Worm (Caenorhabditis elegans) whole organism, late embryonic: ENCODE data around the gene htz-1.

Experiments used
- K02D7.2 ChIP-seq: sonication (generic microtip); optimal IDR thresholded peaks from 2 replicates; lab custom pipeline; 2017; ENCODE audit warnings: mild to moderate bottlenecking, missing genetic modification characterization, missing compliant biosample characterization
- K09A11.1 ChIP-seq: sonication (generic microtip); optimal IDR thresholded peaks from 2 replicates; lab custom pipeline; 2017; ENCODE audit warnings: antibody characterized with exemption, mild to moderate bottlenecking, missing genetic modification characterization, missing compliant biosample characterization; ENCODE audit not compliant: insufficient read depth
- T23F11.4 ChIP-seq: fragments of 200-800 bp; sonication (Bioruptor generic); optimal IDR thresholded peaks from 2 replicates; lab custom pipeline; 2018; ENCODE audit warnings: mild to moderate bottlenecking, missing genetic modification characterization, missing compliant biosample characterization
- Y22D7AL.16 ChIP-seq: sonication (generic microtip); optimal IDR thresholded peaks from 2 replicates; lab custom pipeline; 2016; ENCODE audit warnings: missing genetic modification characterization, missing compliant biosample characterization
- ahr-1 ChIP-seq: sonication (generic microtip); optimal IDR thresholded peaks from 2 replicates; lab custom pipeline; 2016; ENCODE audit warnings: missing genetic modification characterization, missing compliant biosample characterization
- ama-1 ChIP-seq: fragments of 150-350 bp; optimal IDR thresholded peaks from 2 replicates; lab custom pipeline; 2014
- ceh-18 ChIP-seq: sonication (generic microtip); optimal IDR thresholded peaks from 2 replicates; lab custom pipeline; 2016; ENCODE audit warnings: missing genetic modification characterization, missing compliant biosample characterization
- ceh-19 ChIP-seq: fragments of 200-800 bp; sonication (Bioruptor generic); optimal IDR thresholded peaks from 2 replicates; lab custom pipeline; 2018; ENCODE audit warnings: mild to moderate bottlenecking, missing genetic modification characterization, missing compliant biosample characterization
- ceh-22 ChIP-seq: sonication (generic microtip); optimal IDR thresholded peaks from 2 replicates; lab custom pipeline; 2017; ENCODE audit warnings: missing biosample characterization, missing genetic modification characterization
- ceh-30 ChIP-seq: fragments of 150-350 bp; optimal IDR thresholded peaks from 2 replicates; lab custom pipeline; 2014; ENCODE audit warnings: missing biosample characterization, missing genetic modification characterization
- ceh-31 ChIP-seq: sonication (generic microtip); optimal IDR thresholded peaks from 2 replicates; lab custom pipeline; 2016; ENCODE audit warnings: missing genetic modification characterization, missing compliant biosample characterization
- ceh-34 ChIP-seq: sonication (generic microtip); optimal IDR thresholded peaks from 2 replicates; lab custom pipeline; 2016; ENCODE audit warnings: mild to moderate bottlenecking, missing genetic modification characterization, missing compliant biosample characterization
- ceh-45 ChIP-seq: fragments of 200-800 bp; sonication (Bioruptor generic); IDR thresholded peaks from 2 replicates; pipeline ENCODE4 v1.3.6; 2022; ENCODE audit warnings: missing genetic modification reagents, missing genetic modification characterization, missing compliant biosample characterization
- ceh-6 ChIP-seq: fragments of 200-800 bp; sonication (Bioruptor generic); optimal IDR thresholded peaks from 2 replicates; lab custom pipeline; 2018; ENCODE audit warnings: mild to moderate bottlenecking, missing genetic modification characterization, missing compliant biosample characterization
- che-1 ChIP-seq: sonication (generic microtip); optimal IDR thresholded peaks from 2 replicates; lab custom pipeline; 2016; ENCODE audit warnings: mild to moderate bottlenecking, missing genetic modification characterization, missing compliant biosample characterization
- elt-4 ChIP-seq: sonication (generic microtip); optimal IDR thresholded peaks from 2 replicates; lab custom pipeline; 2016; ENCODE audit warnings: missing genetic modification characterization, missing compliant biosample characterization
- ets-4 ChIP-seq: sonication (generic microtip); optimal IDR thresholded peaks from 2 replicates; lab custom pipeline; 2016; ENCODE audit warnings: missing genetic modification characterization, missing compliant biosample characterization
- fax-1 ChIP-seq: sonication (generic microtip); optimal IDR thresholded peaks from 2 replicates; lab custom pipeline; 2016; ENCODE audit warnings: missing genotype, missing genetic modification characterization, missing compliant biosample characterization
- fkh-6 ChIP-seq: sonication (generic microtip); optimal IDR thresholded peaks from 2 replicates; lab custom pipeline; 2016; ENCODE audit warnings: missing genetic modification characterization, missing compliant biosample characterization
- gmeb-2 ChIP-seq: sonication (generic microtip); optimal IDR thresholded peaks from 2 replicates; lab custom pipeline; 2016; ENCODE audit warnings: missing genetic modification characterization, inconsistent platforms, missing compliant biosample characterization
- hlh-30 ChIP-seq: sonication (generic microtip); optimal IDR thresholded peaks from 2 replicates; lab custom pipeline; 2017; ENCODE audit warnings: antibody characterized with exemption, missing genetic modification characterization, missing compliant biosample characterization; ENCODE audit not compliant: insufficient read depth
- hlh-6 ChIP-seq: sonication (generic microtip); optimal IDR thresholded peaks from 2 replicates; lab custom pipeline; 2016; ENCODE audit warnings: missing genotype, missing genetic modification characterization, missing compliant biosample characterization
- lim-6 ChIP-seq: sonication (generic microtip); optimal IDR thresholded peaks from 2 replicates; lab custom pipeline; 2016; ENCODE audit warnings: missing genetic modification characterization, missing compliant biosample characterization
- lin-11 ChIP-seq: fragments of 200-800 bp; sonication (Bioruptor generic); optimal IDR thresholded peaks from 2 replicates; lab custom pipeline; 2018; ENCODE audit warnings: mild to moderate bottlenecking, missing genetic modification characterization, missing compliant biosample characterization
- madf-2 ChIP-seq: sonication (generic microtip); optimal IDR thresholded peaks from 2 replicates; lab custom pipeline; 2017; ENCODE audit warnings: missing genetic modification characterization, missing compliant biosample characterization
- nfya-1 ChIP-seq: sonication (generic microtip); optimal IDR thresholded peaks from 2 replicates; lab custom pipeline; 2017; ENCODE audit warnings: missing genetic modification characterization, mild to moderate bottlenecking, missing compliant biosample characterization, antibody characterized with exemption, moderate library complexity
- nhr-232 ChIP-seq: sonication (generic microtip); optimal IDR thresholded peaks from 2 replicates; lab custom pipeline; 2016; ENCODE audit warnings: missing genetic modification characterization, missing compliant biosample characterization
- odd-2 ChIP-seq: sonication (generic microtip); optimal IDR thresholded peaks from 2 replicates; lab custom pipeline; 2017; ENCODE audit warnings: antibody characterized with exemption, mild to moderate bottlenecking, missing genetic modification characterization, missing compliant biosample characterization
- pat-9 ChIP-seq: fragments of 200-800 bp; sonication (Bioruptor generic); optimal IDR thresholded peaks from 2 replicates; lab custom pipeline; 2018; ENCODE audit warnings: mild to moderate bottlenecking, missing genetic modification characterization, moderate library complexity, missing compliant biosample characterization
- pax-1 ChIP-seq: fragments of 150-350 bp; optimal IDR thresholded peaks from 2 replicates; lab custom pipeline; 2014; ENCODE audit warnings: missing biosample characterization, missing genetic modification characterization
- pha-4 ChIP-seq: fragments of 150-350 bp; optimal IDR thresholded peaks from 2 replicates; lab custom pipeline; 2018; ENCODE audit warnings: missing biosample characterization, missing genetic modification reagents, missing genetic modification characterization
- pqm-1 ChIP-seq: sonication (generic microtip); optimal IDR thresholded peaks from 2 replicates; lab custom pipeline; 2016; ENCODE audit warnings: missing genetic modification characterization, missing compliant biosample characterization
- pros-1 ChIP-seq: fragments of 150-350 bp; optimal IDR thresholded peaks from 2 replicates; lab custom pipeline; 2014; ENCODE audit warnings: missing biosample characterization, missing genetic modification reagents, missing genetic modification characterization
- sox-2 ChIP-seq: fragments of 200-800 bp; sonication (Bioruptor generic); IDR thresholded peaks from 2 replicates; pipeline ENCODE4 v1.3.6; 2022; ENCODE audit warnings: missing genetic modification reagents, missing genetic modification characterization, missing compliant biosample characterization
- syd-9 ChIP-seq: sonication (generic microtip); optimal IDR thresholded peaks from 2 replicates; lab custom pipeline; 2016; ENCODE audit warnings: mild to moderate bottlenecking, missing genetic modification characterization, moderate library complexity, missing compliant biosample characterization
- tbx-7 ChIP-seq: sonication (generic microtip); optimal IDR thresholded peaks from 2 replicates; lab custom pipeline; 2016; ENCODE audit warnings: missing genotype, missing genetic modification characterization, missing compliant biosample characterization
- unc-86 ChIP-seq: sonication (generic microtip); optimal IDR thresholded peaks from 2 replicates; lab custom pipeline; 2016; ENCODE audit warnings: missing genetic modification characterization, missing compliant biosample characterization
- zip-5 ChIP-seq: sonication (generic microtip); optimal IDR thresholded peaks from 2 replicates; lab custom pipeline; 2016; ENCODE audit warnings: missing genetic modification characterization, missing compliant biosample characterization

Gene htz-1

ce11 chrIV:4434441-4435084, 11.5 kb upstream of the htz-1 start, which contains the start of the genes R08C7.8 and R08C7.4:
TSS of gene R08C7.8 (minus strand) at chrIV:4434541.
TSS of gene R08C7.4 (plus strand) at chrIV:4435034.
- no peak for TF ChIP-seq ceh-18 (tag; lab: Kevin White, UChicago)
- TF ChIP-seq sox-2 (GFP tag; lab: Robert Waterston, UW), result no peak
- no peak for TF ChIP-seq lin-11 (tag; lab: Kevin White, UChicago)
- no peak for TF ChIP-seq hlh-6 (tag; lab: Kevin White, UChicago)
- TF ChIP-seq ahr-1 (tag; lab: Kevin White, UChicago), result no peak
- no peak for TF ChIP-seq lim-6 (tag; lab: Kevin White, UChicago)
- no peak for TF ChIP-seq pat-9 (tag; lab: Kevin White, UChicago)
- TF ChIP-seq nhr-232 (tag; lab: Kevin White, UChicago), result no peak
- TF ChIP-seq ceh-31 (tag; lab: Kevin White, UChicago), result no peak
- no peak for TF ChIP-seq Y22D7AL.16
- TF ChIP-seq pros-1, result no peak
- no peak for TF ChIP-seq K02D7.2 (tag; lab: Kevin White, UChicago)
- TF ChIP-seq che-1, result no peak
- TF ChIP-seq hlh-30 (tag; lab: Kevin White, UChicago), result no peak
- no peak for TF ChIP-seq syd-9

- TF ChIP-seq K02D7.2 (tag; lab: Kevin White, UChicago), result no peak
- TF ChIP-seq che-1, result no peak
- no peak for TF ChIP-seq gmeb-2 (tag; lab: Kevin White, UChicago)
- no peak for TF ChIP-seq pha-4 (tag; lab: Kevin White, UChicago)
- TF ChIP-seq unc-86 (tag; lab: Kevin White, UChicago), result no peak
- TF ChIP-seq ceh-19 (GFP tag; lab: Kevin White, UChicago), result no peak
- no peak for TF ChIP-seq fkh-6 (tag; lab: Kevin White, UChicago)
- TF ChIP-seq odd-2 (tag; lab: Kevin White, UChicago), result no peak
- TF ChIP-seq zip-5 (tag; lab: Kevin White, UChicago), result no peak
- TF ChIP-seq nfya-1 (tag; lab: Kevin White, UChicago), result no peak
- no peak for TF ChIP-seq elt-4 (tag; lab: Kevin White, UChicago)
- no peak for TF ChIP-seq ceh-30 (tag; lab: Kevin White, UChicago)
- TF ChIP-seq tbx-7, result no peak
- TF ChIP-seq ets-4 (tag; lab: Kevin White, UChicago), result no peak
- TF ChIP-seq ceh-22 (tag; lab: Kevin White, UChicago), result no peak
- no peak for TF ChIP-seq sox-2 (GFP tag; lab: Robert Waterston, UW)
- no peak for TF ChIP-seq fax-1 (tag; lab: Kevin White, UChicago)
- no peak for TF ChIP-seq ceh-34 (tag; lab: Kevin White, UChicago)
Observed at ce11 chrIV:4437825-4438224, 8.2 kb upstream of the htz-1 start.

- TF ChIP-seq ama-1 (lab: Kevin White, UChicago) (no peak), pqm-1 (tag; lab: Kevin White, UChicago) (no peak), nfya-1 (tag; lab: Kevin White, UChicago) (no peak), odd-2 (tag; lab: Kevin White, UChicago) (no peak), K09A11.1 (tag; lab: Kevin White, UChicago) (no peak), ceh-34 (tag; lab: Kevin White, UChicago) (no peak), ceh-6 (no peak), pax-1 (tag; lab: Kevin White, UChicago) (no peak), madf-2 (no peak), ceh-45 (GFP tag; lab: Robert Waterston, UW) (no peak), pha-4 (tag; lab: Kevin White, UChicago) (no peak), fkh-6 (tag; lab: Kevin White, UChicago) (no peak), T23F11.4 (GFP tag; lab: Kevin White, UChicago) (no peak)
- TF ChIP-seq, all 69 proteins: peak for 0
Observed at ce11 chrIV:4439190-4439589, 6.8 kb upstream of the htz-1 start, which contains the start of gene fbxb-74. TSS of gene fbxb-74 (minus strand) at chrIV:4439290.
